Worm (Caenorhabditis elegans): ENCODE results near the gene hosl-1.

hosl-1 gene

DNA sequence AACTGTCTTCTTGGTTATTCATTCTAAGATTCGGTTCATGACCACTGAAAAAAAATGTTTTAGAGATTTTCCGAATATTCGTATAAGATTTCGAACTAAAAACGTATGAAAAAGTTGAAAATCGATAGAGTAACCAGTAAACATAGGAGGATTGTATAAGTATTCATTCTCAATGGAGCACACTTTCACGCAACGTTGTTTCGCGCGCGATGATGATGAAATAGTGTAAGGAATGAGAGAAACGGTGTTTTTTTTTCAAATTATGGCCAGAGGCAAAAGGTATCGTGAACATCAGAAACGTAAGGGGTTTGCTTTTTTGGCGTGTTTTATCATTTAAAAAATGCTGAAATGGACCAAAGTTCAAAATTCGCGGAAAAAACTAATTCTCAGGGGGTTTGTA lies 17.3 kb upstream of the hosl-1 start, which contains the start of gene pqn-65:
Gene pqn-65, minus strand, starts transcription at position 54 of the 400 bp plus-strand sequence.
- TF ChIP-seq lsy-2 (tag; optimal IDR thresholded peaks at IDR 0.05) (peak; percentile 12 to 58), mdl-1 (tag; optimal IDR thresholded peaks at IDR 0.05) (peak in 1 of 2 experiments; percentile 10), nhr-77 (tag; optimal IDR thresholded peaks at IDR 0.05) (no peak), dpl-1 (GFP tag; optimal IDR thresholded peaks at IDR 0.05) (peak; percentile 48 to 67 (median 63)), fkh-10 (GFP tag; optimal IDR thresholded peaks at IDR 0.05) (no peak), efl-1 (optimal IDR thresholded peaks at IDR 0.05) (peak; percentile 19 to 44), efl-1 (GFP tag; optimal IDR thresholded peaks at IDR 0.05 in 1 of 2) (peak; percentile 5 to 24), skn-1 (tag; optimal IDR thresholded peaks at IDR 0.05) (peak; percentile 61), blmp-1 (tag; optimal IDR thresholded peaks at IDR 0.05) (peak; percentile 33), lin-35 (GFP tag; optimal IDR thresholded peaks at IDR 0.05) (peak; percentile 37 to 76), zag-1 (tag; optimal IDR thresholded peaks at IDR 0.05) (no peak), unc-98 (GFP tag; IDR thresholded peaks at IDR 0.05) (no peak), elt-3 (tag; optimal IDR thresholded peaks at IDR 0.05) (no peak), zip-4 (GFP tag; optimal IDR thresholded peaks at IDR 0.05) (peak; percentile 28), ces-1 (GFP tag; optimal IDR thresholded peaks at IDR 0.05) (no peak), C16A3.4 (tag; optimal IDR thresholded peaks at IDR 0.05) (peak; percentile 16)

DNA sequence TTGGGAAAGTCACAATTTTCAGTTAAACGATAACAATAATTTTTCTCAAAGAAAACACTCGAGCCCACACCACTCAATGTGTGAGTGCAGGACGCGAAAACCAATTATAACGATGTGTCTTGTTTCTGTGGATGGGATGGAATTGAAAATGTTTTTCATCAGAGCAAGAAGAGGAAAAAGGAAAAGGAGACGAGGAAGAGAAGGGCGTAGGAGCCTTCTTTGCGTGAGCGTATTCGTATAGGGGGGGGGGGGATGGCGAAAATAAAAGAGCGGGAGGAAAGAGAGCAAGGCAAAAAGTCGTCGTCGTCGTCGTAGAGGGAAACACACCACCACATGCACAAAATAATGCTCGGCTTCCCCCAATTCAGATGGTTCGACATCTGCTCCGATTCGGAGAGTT lies 16.9 kb upstream of the hosl-1 start:
- TF ChIP-seq swsn-7 (tag; optimal IDR thresholded peaks at IDR 0.05) (no peak), grh-1 (GFP tag; IDR thresholded peaks at IDR 0.05) (no peak), lir-3 (tag; optimal IDR thresholded peaks at IDR 0.05; ENCODE audit: poor library complexity) (no peak), pqm-1 (tag; optimal IDR thresholded peaks at IDR 0.05) (no peak), fkh-4 (tag; optimal IDR thresholded peaks at IDR 0.05; ENCODE audit: borderline replicate concordance) (no peak), nhr-77 (tag; optimal IDR thresholded peaks at IDR 0.05) (no peak), ceh-8 (GFP tag; optimal IDR thresholded peaks at IDR 0.05) (no peak), zag-1 (tag; optimal IDR thresholded peaks at IDR 0.05) (no peak), unc-130 (tag; optimal IDR thresholded peaks at IDR 0.05) (no peak), C34B4.2 (tag; optimal IDR thresholded peaks at IDR 0.05) (no peak), dpl-1 (GFP tag; optimal IDR thresholded peaks at IDR 0.05) (no peak), tlp-1 (tag; optimal IDR thresholded peaks at IDR 0.05) (no peak), efl-3 (GFP tag; optimal IDR thresholded peaks at IDR 0.05) (no peak), dsc-1 (tag; optimal IDR thresholded peaks at IDR 0.05) (peak; percentile 38), unc-86 (tag; optimal IDR thresholded peaks at IDR 0.05) (peak; percentile 28), isw-1 (GFP tag; IDR thresholded peaks at IDR 0.05) (no peak), unc-30 (tag; optimal IDR thresholded peaks at IDR 0.05) (no peak), ceh-82 (tag; optimal IDR thresholded peaks at IDR 0.05) (peak in 1 of 3 experiments; percentile 13), mab-9 (GFP tag; IDR thresholded peaks at IDR 0.05) (no peak), lsy-2 (tag; optimal IDR thresholded peaks at IDR 0.05) (no peak), lin-14 (GFP tag; optimal IDR thresholded peaks at IDR 0.05) (peak; percentile 71), nhr-90 (tag; optimal IDR thresholded peaks at IDR 0.05; ENCODE audit: poor library complexity) (no peak), hlh-17 (GFP tag; optimal IDR thresholded peaks at IDR 0.05; ENCODE audit: borderline replicate concordance) (no peak), snpc-4 (tag; optimal IDR thresholded peaks at IDR 0.05) (no peak), Y116A8C.19 (tag; optimal IDR thresholded peaks at IDR 0.05; ENCODE audit: borderline replicate concordance) (no peak), unc-98 (GFP tag; IDR thresholded peaks at IDR 0.05) (no peak), fkh-8 (tag; optimal IDR thresholded peaks at IDR 0.05) (peak; percentile 19), alr-1 (tag; optimal IDR thresholded peaks at IDR 0.05; ENCODE audit: borderline replicate concordance) (no peak), nhr-84 (tag; optimal IDR thresholded peaks at IDR 0.05) (no peak), ztf-11 (tag; optimal IDR thresholded peaks at IDR 0.05) (no peak), nhr-20 (tag; optimal IDR thresholded peaks at IDR 0.05) (no peak), fos-1 (tag; optimal IDR thresholded peaks at IDR 0.05) (no peak), ceh-88 (GFP tag; IDR thresholded peaks at IDR 0.05) (no peak), irx-1 (tag; optimal IDR thresholded peaks at IDR 0.05) (no peak), nhr-28 (tag; optimal IDR thresholded peaks at IDR 0.05) (no peak), xbp-1 (tag; optimal IDR thresholded peaks at IDR 0.05) (no peak), nhr-76 (tag; optimal IDR thresholded peaks at IDR 0.05) (no peak), nhr-85 (tag) (no peak), fkh-10 (GFP tag; optimal IDR thresholded peaks at IDR 0.05) (peak; percentile 30), egl-13 (tag; optimal IDR thresholded peaks at IDR 0.05) (peak; percentile 21), ets-5 (GFP tag; IDR thresholded peaks at IDR 0.05) (no peak)

Data from whole organism, L1 larva.